Fruit fly (Drosophila melanogaster) whole organism, embryonic: ENCODE data around the gene CG15543.

ENCODE experiments used
- ATbp ChIP-seq: fragments of 200-800 bp; sonication (Bioruptor generic); optimal IDR thresholded peaks from 2 replicates; lab custom pipeline; 2017; ENCODE audit warnings: missing biosample characterization, mild to moderate bottlenecking, missing genetic modification characterization, missing genetic modification reagents
- Atf6 ChIP-seq: fragments of 200-800 bp; sonication (Bioruptor generic); IDR thresholded peaks from 2 replicates; pipeline ENCODE4 v1.3.6; 2022; ENCODE audit warnings: missing biosample characterization, missing genetic modification characterization
- B-H1 ChIP-seq: fragments of 200-800 bp; sonication (Bioruptor generic); IDR thresholded peaks from 3 replicates; pipeline ENCODE4 v1.3.6; 2022; ENCODE audit warnings: missing biosample characterization, missing genetic modification characterization
- Bteb2 ChIP-seq: fragments of 200-800 bp; sonication (Bioruptor generic); optimal IDR thresholded peaks from 2 replicates; lab custom pipeline; 2016; ENCODE audit warnings: missing biosample characterization, missing genetic modification characterization
- CG10267 ChIP-seq: fragments of 200-800 bp; sonication (Bioruptor generic); optimal IDR thresholded peaks from 2 replicates; lab custom pipeline; 2018; ENCODE audit warnings: missing biosample characterization, mild to moderate bottlenecking, missing genetic modification characterization, moderate library complexity
- CG10654 ChIP-seq: fragments of 200-800 bp; sonication (Bioruptor generic); optimal IDR thresholded peaks from 2 replicates; lab custom pipeline; 2016; ENCODE audit warnings: missing biosample characterization, missing genetic modification characterization
- CG12391 ChIP-seq: fragments of 200-800 bp; sonication (Bioruptor generic); optimal IDR thresholded peaks from 3 replicates; lab custom pipeline; 2018; ENCODE audit warnings: missing biosample characterization, mild to moderate bottlenecking, missing genetic modification characterization, moderate library complexity
- CG15514 ChIP-seq: fragments of 200-800 bp; sonication (Bioruptor generic); optimal IDR thresholded peaks from 3 replicates; lab custom pipeline; 2017; ENCODE audit warnings: missing biosample characterization, missing genetic modification characterization, mild to moderate bottlenecking, moderate library complexity, missing genetic modification reagents
- CG1603 ChIP-seq: fragments of 200-800 bp; sonication (Bioruptor generic); optimal IDR thresholded peaks from 2 replicates; lab custom pipeline; 2019; ENCODE audit warnings: missing biosample characterization, mild to moderate bottlenecking, missing genetic modification characterization, moderate library complexity
- CG17361 ChIP-seq: fragments of 200-800 bp; sonication (Bioruptor generic); IDR thresholded peaks from 3 replicates; pipeline ENCODE4 v1.3.6; 2022; ENCODE audit warnings: missing biosample characterization, missing genetic modification characterization
- CG17385 ChIP-seq: fragments of 200-800 bp; sonication (Bioruptor generic); optimal IDR thresholded peaks from 3 replicates; lab custom pipeline; 2018; ENCODE audit warnings: missing biosample characterization, mild to moderate bottlenecking, missing genetic modification characterization
- CG30403 ChIP-seq: fragments of 200-800 bp; sonication (Bioruptor generic); optimal IDR thresholded peaks from 3 replicates; lab custom pipeline; 2016; ENCODE audit warnings: missing biosample characterization, missing genetic modification characterization
- CG32772 ChIP-seq: fragments of 200-800 bp; sonication (Bioruptor generic); IDR thresholded peaks from 2 replicates; pipeline ENCODE4 v1.3.6; 2022; ENCODE audit warnings: missing biosample characterization, missing genetic modification characterization
- CG3995 ChIP-seq: fragments of 200-800 bp; sonication (Bioruptor generic); optimal IDR thresholded peaks from 3 replicates; lab custom pipeline; 2016; ENCODE audit warnings: missing biosample characterization, missing genetic modification characterization
- CG4854 ChIP-seq: fragments of 200-800 bp; sonication (Bioruptor generic); optimal IDR thresholded peaks from 2 replicates; lab custom pipeline; 2016; ENCODE audit warnings: missing biosample characterization, missing genetic modification characterization, inconsistent platforms
- CG7372 ChIP-seq: fragments of 200-800 bp; sonication (Bioruptor generic); IDR thresholded peaks from 2 replicates; pipeline ENCODE4 v1.3.6; 2022; ENCODE audit warnings: missing biosample characterization, missing genetic modification characterization
- CG7963 ChIP-seq: fragments of 200-800 bp; sonication (Bioruptor generic); IDR thresholded peaks from 3 replicates; pipeline ENCODE4 v1.3.6; 2022; ENCODE audit warnings: missing biosample characterization, missing genetic modification characterization; ENCODE audit not compliant: partially characterized antibody
- CG9727 ChIP-seq: fragments of 200-800 bp; sonication (Bioruptor generic); optimal IDR thresholded peaks from 3 replicates; lab custom pipeline; 2017; ENCODE audit warnings: missing biosample characterization, mild to moderate bottlenecking, missing genetic modification characterization
- D ChIP-seq, 2 experiments: fragments of 200-800 bp in 1 of 2; fragments of >200 bp in 1 of 2; sonication (Bioruptor generic) in 1 of 2; optimal IDR thresholded peaks; 2 replicates in 1 of 2; 3 replicates in 1 of 2; lab custom pipeline; 2017; ENCODE audit warnings: mild to moderate bottlenecking in 1 of 2, missing biosample characterization in 1 of 2, missing genetic modification characterization in 1 of 2, missing genetic modification reagents in 1 of 2
- D19B ChIP-seq: fragments of 200-800 bp; sonication (Bioruptor generic); optimal IDR thresholded peaks from 2 replicates; lab custom pipeline; 2017; ENCODE audit warnings: missing biosample characterization, mild to moderate bottlenecking, missing genetic modification characterization
- Dp ChIP-seq: fragments of 200-800 bp; sonication (Bioruptor generic); optimal IDR thresholded peaks from 2 replicates; lab custom pipeline; 2018; ENCODE audit warnings: missing biosample characterization, mild to moderate bottlenecking, missing genetic modification characterization, moderate library complexity
- ERR ChIP-seq: fragments of 200-800 bp; sonication (Bioruptor generic); optimal IDR thresholded peaks from 2 replicates; lab custom pipeline; 2016; ENCODE audit warnings: missing biosample characterization, missing genetic modification characterization
- Hsf ChIP-seq: fragments of 200-800 bp; sonication (Bioruptor generic); optimal IDR thresholded peaks from 3 replicates; lab custom pipeline; 2016; ENCODE audit warnings: missing biosample characterization, missing genetic modification characterization
- Max ChIP-seq: fragments of 200-800 bp; sonication (Bioruptor generic); optimal IDR thresholded peaks from 2 replicates; lab custom pipeline; 2016; ENCODE audit warnings: missing biosample characterization, mild to moderate bottlenecking, missing genetic modification characterization
- Opbp ChIP-seq: fragments of 200-800 bp; sonication (Bioruptor generic); IDR thresholded peaks from 3 replicates; pipeline ENCODE4 v1.3.6; 2022; ENCODE audit warnings: missing biosample characterization, missing genetic modification characterization; ENCODE audit not compliant: partially characterized antibody
- Ptx1 ChIP-seq: fragments of 200-800 bp; sonication (Bioruptor generic); IDR thresholded peaks from 2 replicates; pipeline ENCODE4 v1.3.6; 2022; ENCODE audit warnings: missing biosample characterization, missing genetic modification characterization
- Scr ChIP-seq: fragments of 200-800 bp; sonication (Bioruptor generic); IDR thresholded peaks from 2 replicates; pipeline ENCODE4 v1.3.6; 2022; ENCODE audit warnings: missing biosample characterization, missing genetic modification characterization; ENCODE audit not compliant: partially characterized antibody
- Sox102F ChIP-seq: fragments of 200-800 bp; sonication (Bioruptor generic); optimal IDR thresholded peaks from 2 replicates; lab custom pipeline; 2018; ENCODE audit warnings: missing biosample characterization, mild to moderate bottlenecking, missing genetic modification characterization, moderate library complexity
- amos ChIP-seq: fragments of 200-800 bp; sonication (Bioruptor generic); IDR thresholded peaks from 2 replicates; pipeline ENCODE4 v1.3.6; 2022; ENCODE audit warnings: missing biosample characterization, missing genetic modification characterization; ENCODE audit not compliant: partially characterized antibody
- ap ChIP-seq: fragments of 200-800 bp; sonication (Bioruptor generic); IDR thresholded peaks from 2 replicates; pipeline ENCODE4 v1.3.6; 2022; ENCODE audit warnings: missing biosample characterization, missing genetic modification characterization
- chif ChIP-seq, 2 experiments: fragments of 200-800 bp; sonication (Bioruptor generic); optimal IDR thresholded peaks; 3 replicates each; lab custom pipeline; 2016; ENCODE audit warnings: missing biosample characterization in 2 of 2, missing genetic modification characterization in 2 of 2
- dmrt99B ChIP-seq: fragments of 200-800 bp; sonication (Bioruptor generic); optimal IDR thresholded peaks from 2 replicates; lab custom pipeline; 2018; ENCODE audit warnings: missing biosample characterization, mild to moderate bottlenecking, missing genetic modification characterization, moderate library complexity
- esg ChIP-seq: fragments of 200-800 bp; sonication (Bioruptor generic); conservative IDR thresholded peaks from 2 replicates; pipeline ENCODE4 v1.3.6; 2022; ENCODE audit warnings: missing biosample characterization, missing genetic modification characterization
- gfzf ChIP-seq: fragments of 200-800 bp; sonication (Bioruptor generic); optimal IDR thresholded peaks from 2 replicates; lab custom pipeline; 2016; ENCODE audit warnings: missing biosample characterization, mild to moderate bottlenecking, missing genetic modification characterization, moderate library complexity
- grn ChIP-seq: fragments of 200-800 bp; sonication (Bioruptor generic); optimal IDR thresholded peaks from 3 replicates; lab custom pipeline; 2017; ENCODE audit warnings: missing biosample characterization, missing genetic modification characterization
- her ChIP-seq: fragments of 200-800 bp; sonication (Bioruptor generic); optimal IDR thresholded peaks from 2 replicates; lab custom pipeline; 2016; ENCODE audit warnings: missing biosample characterization, missing genetic modification characterization
- jing ChIP-seq: fragments of 200-800 bp; sonication (Bioruptor generic); optimal IDR thresholded peaks from 2 replicates; lab custom pipeline; 2018; ENCODE audit warnings: missing biosample characterization, mild to moderate bottlenecking, missing genetic modification characterization
- kah ChIP-seq: fragments of 200-800 bp; sonication (Bioruptor generic); optimal IDR thresholded peaks from 2 replicates; lab custom pipeline; 2018; ENCODE audit warnings: missing biosample characterization, mild to moderate bottlenecking, missing genetic modification characterization
- nerfin-2 ChIP-seq: fragments of 200-800 bp; sonication (Bioruptor generic); IDR thresholded peaks from 2 replicates; pipeline ENCODE4 v1.3.6; 2022; ENCODE audit warnings: missing biosample characterization, missing genetic modification characterization; ENCODE audit not compliant: partially characterized antibody
- pfk ChIP-seq: fragments of 200-800 bp; sonication (Bioruptor generic); optimal IDR thresholded peaks from 2 replicates; lab custom pipeline; 2018; ENCODE audit warnings: missing biosample characterization, mild to moderate bottlenecking, missing genetic modification characterization, moderate library complexity
- pzg ChIP-seq: fragments of 200-800 bp; sonication (Bioruptor generic); optimal IDR thresholded peaks from 3 replicates; lab custom pipeline; 2018; ENCODE audit warnings: missing biosample characterization, mild to moderate bottlenecking, missing genetic modification characterization, moderate library complexity
- shn ChIP-seq: fragments of 200-800 bp; sonication (Bioruptor generic); optimal IDR thresholded peaks from 3 replicates; lab custom pipeline; 2016; ENCODE audit warnings: missing biosample characterization, missing genetic modification characterization
- so ChIP-seq: fragments of 200-800 bp; sonication (Bioruptor generic); IDR thresholded peaks from 3 replicates; pipeline ENCODE4 v1.3.6; 2022; ENCODE audit warnings: missing biosample characterization, missing genetic modification characterization
- sob ChIP-seq: fragments of 200-800 bp; sonication (Bioruptor generic); IDR thresholded peaks from 2 replicates; pipeline ENCODE4 v1.3.6; 2022; ENCODE audit warnings: missing biosample characterization, missing genetic modification characterization
- sr ChIP-seq: fragments of 200-800 bp; sonication (Bioruptor generic); IDR thresholded peaks from 3 replicates; pipeline ENCODE4 v1.3.6; 2022; ENCODE audit warnings: missing biosample characterization, missing genetic modification characterization
- ssp ChIP-seq: fragments of 200-800 bp; sonication (Bioruptor generic); IDR thresholded peaks from 2 replicates; pipeline ENCODE4 v1.3.6; 2022; ENCODE audit warnings: missing biosample characterization, missing genetic modification characterization
- stc ChIP-seq: fragments of 200-800 bp; sonication (Bioruptor generic); IDR thresholded peaks from 2 replicates; pipeline ENCODE4 v1.3.6; 2022; ENCODE audit warnings: missing biosample characterization, missing genetic modification characterization
- vnd ChIP-seq: fragments of 200-800 bp; sonication (Bioruptor generic); IDR thresholded peaks from 3 replicates; pipeline ENCODE4 v1.3.6; 2022; ENCODE audit warnings: missing biosample characterization, missing genetic modification characterization; ENCODE audit not compliant: partially characterized antibody
- wek ChIP-seq: fragments of 200-800 bp; sonication (Bioruptor generic); optimal IDR thresholded peaks from 3 replicates; lab custom pipeline; 2018; ENCODE audit warnings: missing biosample characterization, mild to moderate bottlenecking, missing genetic modification characterization, moderate library complexity

CG15543 gene

dm6 chr3R:30789363-30789762 lies 46.7 kb downstream of the CG15543 start (continued):
- peak; percentile 28 for TF ChIP-seq CG15514 (GFP tag; lab: Kevin White, UChicago)
- peak; percentile 26; the same call in 1 of the 2 replicates for TF ChIP-seq CG32772
- TF ChIP-seq CG4854 (GFP tag; lab: Kevin White, UChicago) = peak; percentile 6
- TF ChIP-seq sr (GFP tag; lab: Robert Waterston, UW) = peak; percentile 54; the same call in 1 of the 3 replicates
- TF ChIP-seq Bteb2 (GFP tag; lab: Kevin White, UChicago) = peak; percentile 2
- no peak for TF ChIP-seq CG10654
- TF ChIP-seq kah (GFP tag; lab: Kevin White, UChicago) = no peak
- TF ChIP-seq CG9727 = peak; percentile 23
- TF ChIP-seq Sox102F = peak; percentile 4
- peak; percentile 24 for TF ChIP-seq CG12391 (tag; lab: Kevin White, UChicago)
- TF ChIP-seq Max (GFP tag; lab: Kevin White, UChicago) = peak; percentile 14
- no peak for TF ChIP-seq jing (GFP tag; lab: Kevin White, UChicago)
- TF ChIP-seq B-H1 (GFP tag; lab: Robert Waterston, UW) = peak; percentile 76
- TF ChIP-seq Hsf (GFP tag; lab: Kevin White, UChicago) = no peak
- no peak for TF ChIP-seq grn (GFP tag; lab: Kevin White, UChicago)
- peak; percentile 60 for TF ChIP-seq gfzf (GFP tag; lab: Kevin White, UChicago)
- no peak for TF ChIP-seq D (optimal IDR thresholded peaks at IDR 0.05; lab: Kevin White, UChicago)
- no peak for TF ChIP-seq D (GFP tag; optimal IDR thresholded peaks at IDR 0.05; lab: Kevin White, UChicago)
- TF ChIP-seq wek (GFP tag; lab: Kevin White, UChicago) = no peak
- TF ChIP-seq amos = peak; percentile 75
- TF ChIP-seq CG7372 (GFP tag; lab: Robert Waterston, UW) = peak; percentile 68
- peak; percentile 66 for TF ChIP-seq Scr (GFP tag; lab: Robert Waterston, UW)
- TF ChIP-seq CG10267 (tag; lab: Kevin White, UChicago) = peak; percentile 40
- TF ChIP-seq CG17385 (GFP tag; lab: Kevin White, UChicago) = peak; percentile 32
- no peak for TF ChIP-seq CG3995 (GFP tag; lab: Kevin White, UChicago)
- TF ChIP-seq pzg (GFP tag; lab: Kevin White, UChicago) = peak; percentile 26
- TF ChIP-seq shn = no peak
- peak; percentile 81; the same call in 2 of the 3 replicates for TF ChIP-seq so (GFP tag; lab: Robert Waterston, UW)
- peak; percentile 37 for TF ChIP-seq CG30403 (GFP tag; lab: Kevin White, UChicago)
- TF ChIP-seq Dp (GFP tag; lab: Kevin White, UChicago) = peak; percentile 79
- 0 out of 3 replicates have a peak, but pooled peaks have one; percentile 51 for TF ChIP-seq CG7963 (GFP tag; lab: Robert Waterston, UW)
- peak; percentile 28 for TF ChIP-seq ATbp (GFP tag; lab: Kevin White, UChicago)
- TF ChIP-seq her = peak; percentile 16
- TF ChIP-seq nerfin-2 = no peak
- TF ChIP-seq Atf6 (GFP tag; lab: Robert Waterston, UW) = peak; percentile 88
- no peak for TF ChIP-seq D19B (GFP tag; lab: Kevin White, UChicago)
- peak; percentile 77 for TF ChIP-seq ap (GFP tag; lab: Robert Waterston, UW)
- TF ChIP-seq dmrt99B (tag; lab: Kevin White, UChicago) = peak; percentile 61
- TF ChIP-seq Opbp (GFP tag; lab: Robert Waterston, UW) = peak; percentile 77
- TF ChIP-seq esg (GFP tag; lab: Robert Waterston, UW) = peak; percentile 61
- TF ChIP-seq vnd (GFP tag; lab: Robert Waterston, UW) = 0 out of 3 replicates have a peak, but pooled peaks have one; percentile 6
- TF ChIP-seq Ptx1 (GFP tag; lab: Robert Waterston, UW) = peak; percentile 61
- TF ChIP-seq ssp (GFP tag; lab: Robert Waterston, UW) = peak; percentile 54
- peak in 1 of 2 experiments; percentile 7 for TF ChIP-seq chif (GFP tag; optimal IDR thresholded peaks at IDR 0.05; lab: Kevin White, UChicago)
- TF ChIP-seq pfk (GFP tag; lab: Kevin White, UChicago) = no peak
- TF ChIP-seq sob = peak; percentile 64
- TF ChIP-seq stc (GFP tag; lab: Robert Waterston, UW) = peak; percentile 76
- TF ChIP-seq CG1603 (tag; lab: Kevin White, UChicago) = peak; percentile 30
- no peak for TF ChIP-seq ERR (GFP tag; lab: Kevin White, UChicago)
- TF ChIP-seq CG17361 (GFP tag; lab: Robert Waterston, UW) = peak; percentile 78
